Worm (Caenorhabditis elegans): ENCODE data around the gene F34H10.4.

ce11 chrX:9638825-9639474 lies 9.4 kb upstream of the F34H10.4 start:
- TF ChIP-seq nhr-10 (tag; optimal IDR thresholded peaks at IDR 0.05), result no peak
- no peak for TF ChIP-seq lsy-2 (tag; optimal IDR thresholded peaks at IDR 0.05)
- TF ChIP-seq nhr-12 (tag; optimal IDR thresholded peaks at IDR 0.05), result no peak
- peak; percentile 33 for TF ChIP-seq fos-1 (tag; optimal IDR thresholded peaks at IDR 0.05)
- no peak for TF ChIP-seq nhr-6 (tag; optimal IDR thresholded peaks at IDR 0.05)
- TF ChIP-seq snpc-4 (tag; optimal IDR thresholded peaks at IDR 0.05), result no peak
- no peak for TF ChIP-seq nhr-237 (tag; optimal IDR thresholded peaks at IDR 0.05)
- no peak for TF ChIP-seq ama-1 (optimal IDR thresholded peaks at IDR 0.05)
- no peak for TF ChIP-seq mbf-1 (tag; optimal IDR thresholded peaks at IDR 0.05)
- TF ChIP-seq F13H6.1 (tag; optimal IDR thresholded peaks at IDR 0.05), result no peak
- TF ChIP-seq skn-1 (tag; optimal IDR thresholded peaks at IDR 0.05), result no peak

All from whole organism, L2 larva.